Fruit fly (Drosophila melanogaster): ENCODE measurements around the gene CG33703.

dm6 chr3L:9543899-9544298 is 31.4 kb upstream of the CG33703 start, which contains the start of gene Ir67a:
- TF ChIP-seq CG8478 (optimal IDR thresholded peaks at IDR 0.05): no peak
- TF ChIP-seq pan (optimal IDR thresholded peaks at IDR 0.05): no peak
- no peak for TF ChIP-seq Dll (optimal IDR thresholded peaks at IDR 0.05)
- TF ChIP-seq psq (optimal IDR thresholded peaks at IDR 0.05): no peak

Measured in whole organism.